Fruit fly (Drosophila melanogaster): ENCODE data around the gene Usp5.

DNA sequence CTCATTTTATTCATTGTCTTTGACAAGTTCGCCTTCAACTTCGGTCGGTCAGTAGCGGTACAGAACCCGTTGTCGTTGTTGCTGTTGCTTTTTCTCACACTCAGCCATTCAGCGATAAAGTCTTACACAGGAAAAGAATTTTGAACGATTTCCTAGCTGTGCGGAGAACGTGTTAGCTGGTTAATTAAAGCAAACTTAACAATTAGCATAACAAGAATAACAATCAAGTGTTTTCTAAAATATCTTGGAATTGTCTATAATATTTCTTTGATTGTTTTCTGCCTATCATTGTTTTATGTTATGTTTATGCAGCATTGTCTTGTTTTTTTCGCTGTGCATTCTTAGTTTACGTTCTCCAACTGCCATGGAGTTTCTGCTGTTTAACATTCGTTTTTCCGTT lies 42.0 kb downstream of the Usp5 start:
- TF ChIP-seq CG1620 (GFP tag; optimal IDR thresholded peaks at IDR 0.05) = no peak
- TF ChIP-seq kay (GFP tag; ENCODE audit: borderline replicate concordance) = no peak
- no peak for TF ChIP-seq CG7101 (tag; optimal IDR thresholded peaks at IDR 0.05)
- no peak for TF ChIP-seq CG5204 (GFP tag; optimal IDR thresholded peaks at IDR 0.05)
- no peak for TF ChIP-seq Mnt (GFP tag; optimal IDR thresholded peaks at IDR 0.05)
